Fruit fly (Drosophila melanogaster): ENCODE data around the gene CG2260.
A peak's percentile ranks its signal among the peaks of the same experiment; 100 is the strongest.

Gene CG2260

dm6 chrX:8126149-8126548, 5.2 kb upstream of the CG2260 start (continued):
- TF ChIP-seq CG7786 (GFP tag; optimal IDR thresholded peaks at IDR 0.05) (no peak), zen2 (GFP tag; IDR thresholded peaks at IDR 0.05; ENCODE audit: partially characterized antibody) (no peak), wor (GFP tag; IDR thresholded peaks at IDR 0.05) (peak; percentile 42; the same call in 1 of the 2 replicates), tna (GFP tag; IDR thresholded peaks at IDR 0.05; ENCODE audit: partially characterized antibody) (no peak), hb (GFP tag; IDR thresholded peaks at IDR 0.05; ENCODE audit: partially characterized antibody) (no peak), dpn (GFP tag; optimal IDR thresholded peaks at IDR 0.05) (peak; percentile 35 to 49), CG10274 (GFP tag; optimal IDR thresholded peaks at IDR 0.05) (no peak), HLH3B (GFP tag; IDR thresholded peaks at IDR 0.05) (peak; percentile 74), Pdp1 (GFP tag; optimal IDR thresholded peaks at IDR 0.05) (peak; percentile 31 to 43), chif (GFP tag; optimal IDR thresholded peaks at IDR 0.05) (peak; percentile 23 to 71), CG10979 (tag; optimal IDR thresholded peaks at IDR 0.05) (peak; percentile 80), CG15269 (tag; optimal IDR thresholded peaks at IDR 0.05) (peak; percentile 45), sens (GFP tag) (peak; percentile 93), CG8478 (optimal IDR thresholded peaks at IDR 0.05) (no peak), CG12219 (GFP tag; optimal IDR thresholded peaks at IDR 0.05) (peak; percentile 40), PHDP (tag; optimal IDR thresholded peaks at IDR 0.05) (peak; percentile 46), Hmx (GFP tag; optimal IDR thresholded peaks at IDR 0.05) (no peak), sens-2 (GFP tag; IDR thresholded peaks at IDR 0.05) (peak; percentile 57), NC2β (GFP tag; optimal IDR thresholded peaks at IDR 0.05) (peak; percentile 46), CkIIα-i1 (GFP tag; IDR thresholded peaks at IDR 0.05) (no peak), Hsf (GFP tag; optimal IDR thresholded peaks at IDR 0.05) (peak; percentile 56), ERR (GFP tag; optimal IDR thresholded peaks at IDR 0.05) (no peak), CG10321 (GFP tag; IDR thresholded peaks at IDR 0.05) (no peak), CG18262 (tag; optimal IDR thresholded peaks at IDR 0.05) (peak; percentile 80), pnt (GFP tag; optimal IDR thresholded peaks at IDR 0.05) (peak; percentile 17), CG7745 (tag; optimal IDR thresholded peaks at IDR 0.05) (no peak), Ada2b (GFP tag; IDR thresholded peaks at IDR 0.05) (peak; percentile 61), CG18599 (GFP tag; optimal IDR thresholded peaks at IDR 0.05) (no peak), CG9437 (GFP tag; optimal IDR thresholded peaks at IDR 0.05) (peak; percentile 2), CG9876 (GFP tag; optimal IDR thresholded peaks at IDR 0.05) (no peak), row (GFP tag; IDR thresholded peaks at IDR 0.05) (peak; percentile 67), D19B (GFP tag; optimal IDR thresholded peaks at IDR 0.05) (peak; percentile 23), bbx (GFP tag; IDR thresholded peaks at IDR 0.05; ENCODE audit: partially characterized antibody) (no peak), Deaf1 (tag; optimal IDR thresholded peaks at IDR 0.05) (no peak), CG13123 (GFP tag; optimal IDR thresholded peaks at IDR 0.05) (no peak), nom (GFP tag; optimal IDR thresholded peaks at IDR 0.05) (no peak), ase (GFP tag; IDR thresholded peaks at IDR 0.05) (0 out of 3 replicates have a peak, but pooled peaks have one; percentile 40), sisA (GFP tag; IDR thresholded peaks at IDR 0.05) (peak; percentile 67), unpg (GFP tag; optimal IDR thresholded peaks at IDR 0.05) (peak; percentile 73), CG10462 (GFP tag; optimal IDR thresholded peaks at IDR 0.05) (peak; percentile 26), CoRest (tag; optimal IDR thresholded peaks at IDR 0.05) (peak; percentile 47), shn (GFP tag; optimal IDR thresholded peaks at IDR 0.05) (peak; percentile 21), ap (GFP tag; IDR thresholded peaks at IDR 0.05) (peak; percentile 44; the same call in 1 of the 2 replicates), CG13775 (GFP tag; optimal IDR thresholded peaks at IDR 0.05) (peak; percentile 33), CG14667 (GFP tag; IDR thresholded peaks at IDR 0.05) (peak; percentile 40; the same call in 1 of the 2 replicates), CG9817 (tag; optimal IDR thresholded peaks at IDR 0.05) (no peak), CG1529 (GFP tag; optimal IDR thresholded peaks at IDR 0.05) (peak; percentile 56), fd64A (GFP tag; optimal IDR thresholded peaks at IDR 0.05) (peak; percentile 47), CG11504 (tag; optimal IDR thresholded peaks at IDR 0.05) (peak; percentile 77), CG2678 (tag; optimal IDR thresholded peaks at IDR 0.05) (peak; percentile 64), CG13424 (tag; optimal IDR thresholded peaks at IDR 0.05) (peak; percentile 53)

Measured in whole organism, embryonic.